Fruit fly (Drosophila melanogaster): ENCODE data around the gene Ilk.

DNA sequence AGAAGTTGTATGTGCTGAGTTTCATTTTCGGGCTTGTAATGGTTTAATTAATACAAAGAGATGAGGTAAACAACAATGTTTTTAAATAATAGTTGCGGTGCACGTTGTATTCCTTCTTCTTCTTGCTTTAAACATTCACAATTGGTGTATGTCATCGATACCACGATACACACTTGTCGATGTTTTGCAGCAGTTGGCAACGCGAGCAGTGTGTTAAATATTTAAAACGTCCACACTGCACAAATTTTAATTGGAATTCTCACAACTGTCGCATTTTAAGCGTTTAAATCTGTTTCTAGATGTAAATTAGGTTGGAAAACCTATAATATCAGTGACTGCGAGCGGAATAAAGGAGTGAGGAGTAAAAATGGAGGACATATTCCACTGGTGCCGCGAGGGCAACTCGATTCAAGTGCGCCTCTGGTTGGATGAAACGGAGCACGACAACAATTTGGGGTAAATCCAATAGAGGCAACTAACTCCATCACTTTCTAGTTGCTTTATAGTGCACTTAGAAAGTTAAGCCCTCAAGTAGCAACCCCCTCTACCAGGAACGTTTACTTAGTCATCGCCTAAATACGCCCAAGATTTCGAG lies at the start of gene Ilk, which contains the start of gene Trmt112:
- no peak for TF ChIP-seq CG7101 (tag; optimal IDR thresholded peaks at IDR 0.05)
- TF ChIP-seq pad (GFP tag; optimal IDR thresholded peaks at IDR 0.05): no peak
- TF ChIP-seq Mnt (GFP tag; optimal IDR thresholded peaks at IDR 0.05): peak; percentile 88
- no peak for TF ChIP-seq Hr96 (GFP tag; optimal IDR thresholded peaks at IDR 0.05)
- no peak for TF ChIP-seq toe (GFP tag; optimal IDR thresholded peaks at IDR 0.05)
- no peak for TF ChIP-seq CG33017 (tag; optimal IDR thresholded peaks at IDR 0.05)
- TF ChIP-seq cic (GFP tag; optimal IDR thresholded peaks at IDR 0.05): no peak
- peak; percentile 39 for TF ChIP-seq bab1 (GFP tag; optimal IDR thresholded peaks at IDR 0.05)
- TF ChIP-seq Crg-1 (GFP tag; optimal IDR thresholded peaks at IDR 0.05): no peak
